Worm (Caenorhabditis elegans): ENCODE results near the gene R09H10.6.

ce11 chrIV:10590649-10591048, 17.7 kb upstream of the R09H10.6 start, which contains the start of the genes C43F9.5 and nkb-2:
- TF ChIP-seq fos-1 (tag; optimal IDR thresholded peaks at IDR 0.05), result no peak
- TF ChIP-seq rbr-2 (tag; optimal IDR thresholded peaks at IDR 0.05), result no peak
- TF ChIP-seq jun-1 (tag; optimal IDR thresholded peaks at IDR 0.05), result no peak
- no peak for TF ChIP-seq fkh-10 (GFP tag; optimal IDR thresholded peaks at IDR 0.05)
- TF ChIP-seq unc-62 (GFP tag; optimal IDR thresholded peaks at IDR 0.05 in 1 of 2), result no peak
- TF ChIP-seq unc-62 (tag; optimal IDR thresholded peaks at IDR 0.05), result no peak
